Worm (Caenorhabditis elegans) whole organism, L4/young adult: Measurements from ENCODE around the gene clec-24.

Source experiments
- W03F9.2 ChIP-seq: fragments of 150-350 bp; optimal IDR thresholded peaks from 2 replicates; lab custom pipeline; 2014; ENCODE audit warnings: missing biosample characterization, missing genetic modification characterization
- him-1 ChIP-seq: sonication (generic microtip); optimal IDR thresholded peaks from 2 replicates; lab custom pipeline; 2016; ENCODE audit warnings: missing genotype, missing genetic modification reagents, missing genetic modification characterization, missing compliant biosample characterization

- no peak for TF ChIP-seq W03F9.2 (tag; lab: Kevin White, UChicago)
- TF ChIP-seq him-1 (tag; lab: Kevin White, UChicago), result no peak
Observed at ce11 chrV:16880679-16881078, 18.9 kb downstream of the clec-24 start, which contains the start of gene F09C6.14.
